Fruit fly (Drosophila melanogaster) whole organism, embryonic: ENCODE measurements around the gene Sema5c.

ENCODE experiments used
- B-H2 ChIP-seq: fragments of 200-800 bp; sonication (Bioruptor generic); optimal IDR thresholded peaks from 2 replicates; lab custom pipeline; 2018; ENCODE audit warnings: missing biosample characterization, mild to moderate bottlenecking, missing genetic modification characterization
- CG10462 ChIP-seq: fragments of 200-800 bp; sonication (Bioruptor generic); optimal IDR thresholded peaks from 2 replicates; lab custom pipeline; 2016; ENCODE audit warnings: missing biosample characterization, missing genetic modification characterization
- CG11696 ChIP-seq: fragments of 200-800 bp; sonication (Bioruptor generic); IDR thresholded peaks from 2 replicates; pipeline ENCODE4 v1.3.6; 2022; ENCODE audit warnings: missing biosample characterization, missing genetic modification characterization
- CG13123 ChIP-seq: fragments of 200-800 bp; sonication (Bioruptor generic); optimal IDR thresholded peaks from 2 replicates; lab custom pipeline; 2016; ENCODE audit warnings: missing biosample characterization, missing genetic modification characterization
- CG13296 ChIP-seq: fragments of 200-800 bp; sonication (Bioruptor generic); optimal IDR thresholded peaks from 3 replicates; lab custom pipeline; 2018; ENCODE audit warnings: missing biosample characterization, mild to moderate bottlenecking, missing genetic modification characterization
- CG13424 ChIP-seq: fragments of 200-800 bp; sonication (Bioruptor generic); optimal IDR thresholded peaks from 2 replicates; lab custom pipeline; 2019; ENCODE audit warnings: missing biosample characterization, mild to moderate bottlenecking, missing genetic modification characterization, moderate library complexity
- CG13624 ChIP-seq: fragments of 200-800 bp; sonication (Bioruptor generic); optimal IDR thresholded peaks from 2 replicates; lab custom pipeline; 2016; ENCODE audit warnings: missing biosample characterization, missing genetic modification characterization
- CG15269 ChIP-seq: fragments of 200-800 bp; sonication (Bioruptor generic); optimal IDR thresholded peaks from 2 replicates; lab custom pipeline; 2018; ENCODE audit warnings: missing biosample characterization, mild to moderate bottlenecking, missing genetic modification characterization, moderate library complexity
- CG15601 ChIP-seq: fragments of 200-800 bp; sonication (Bioruptor generic); optimal IDR thresholded peaks from 3 replicates; lab custom pipeline; 2019; ENCODE audit warnings: missing biosample characterization, mild to moderate bottlenecking, missing genetic modification characterization, moderate library complexity
- CG1647 ChIP-seq: fragments of 200-800 bp; sonication (Bioruptor generic); optimal IDR thresholded peaks from 3 replicates; lab custom pipeline; 2016; ENCODE audit warnings: missing biosample characterization, missing genetic modification characterization
- CG17912 ChIP-seq: fragments of 200-800 bp; sonication (Bioruptor generic); optimal IDR thresholded peaks from 2 replicates; lab custom pipeline; 2018; ENCODE audit warnings: missing biosample characterization, mild to moderate bottlenecking, missing genetic modification characterization
- CG18262 ChIP-seq: fragments of 200-800 bp; optimal IDR thresholded peaks from 3 replicates; lab custom pipeline; 2019; ENCODE audit warnings: missing biosample characterization, mild to moderate bottlenecking, missing genetic modification characterization, moderate library complexity
- CG1832 ChIP-seq: fragments of 200-800 bp; sonication (Bioruptor generic); optimal IDR thresholded peaks from 2 replicates; lab custom pipeline; 2017; ENCODE audit warnings: missing biosample characterization, mild to moderate bottlenecking, missing genetic modification characterization, inconsistent platforms
- CG2712 ChIP-seq: fragments of 200-800 bp; optimal IDR thresholded peaks from 3 replicates; lab custom pipeline; 2019; ENCODE audit warnings: missing biosample characterization, mild to moderate bottlenecking, missing genetic modification characterization, moderate library complexity
- CG34422 ChIP-seq: fragments of 200-800 bp; sonication (Bioruptor generic); IDR thresholded peaks from 3 replicates; pipeline ENCODE4 v1.3.6; 2022; ENCODE audit warnings: missing biosample characterization, missing genetic modification characterization
- CG7271 ChIP-seq: fragments of 200-800 bp; sonication (Bioruptor generic); optimal IDR thresholded peaks from 2 replicates; lab custom pipeline; 2018; ENCODE audit warnings: missing biosample characterization, mild to moderate bottlenecking, missing genetic modification characterization, moderate library complexity
- CTCF ChIP-seq: fragments of 200-800 bp; sonication (Bioruptor generic); optimal IDR thresholded peaks from 2 replicates; lab custom pipeline; 2017; ENCODE audit warnings: missing biosample characterization, mild to moderate bottlenecking, missing genetic modification characterization, moderate library complexity
- CkIIα-i1 ChIP-seq: fragments of 200-800 bp; sonication (Bioruptor generic); IDR thresholded peaks from 2 replicates; pipeline ENCODE4 v1.3.6; 2022; ENCODE audit warnings: missing biosample characterization, missing genetic modification characterization
- CrebB ChIP-seq: fragments of 200-800 bp; sonication (Bioruptor generic); optimal IDR thresholded peaks from 3 replicates; lab custom pipeline; 2018; ENCODE audit warnings: missing biosample characterization, mild to moderate bottlenecking, missing genetic modification characterization
- Dll ChIP-seq: fragments of 200-800 bp; sonication (Bioruptor generic); IDR thresholded peaks from 4 replicates; pipeline ENCODE4 v1.3.6; 2022; ENCODE audit warnings: missing biosample characterization, missing genetic modification characterization; ENCODE audit not compliant: partially characterized antibody
- Elba2 ChIP-seq: fragments of 200-800 bp; sonication (Bioruptor generic); optimal IDR thresholded peaks from 3 replicates; lab custom pipeline; 2016; ENCODE audit warnings: missing biosample characterization, missing genetic modification characterization
- Fer2 ChIP-seq: fragments of 200-800 bp; sonication (Bioruptor generic); optimal IDR thresholded peaks from 2 replicates; lab custom pipeline; 2018; ENCODE audit warnings: missing biosample characterization, mild to moderate bottlenecking, missing genetic modification characterization, moderate library complexity
- H15 ChIP-seq: fragments of 200-800 bp; sonication (Bioruptor generic); IDR thresholded peaks from 3 replicates; pipeline ENCODE4 v1.3.6; 2022; ENCODE audit warnings: missing biosample characterization, missing genetic modification characterization
- H2.0 ChIP-seq: fragments of 200-800 bp; sonication (Bioruptor generic); IDR thresholded peaks from 2 replicates; pipeline ENCODE4 v1.3.6; 2022; ENCODE audit warnings: missing biosample characterization, missing genetic modification characterization
- HmgZ ChIP-seq: fragments of 200-800 bp; sonication (Bioruptor generic); optimal IDR thresholded peaks from 2 replicates; lab custom pipeline; 2018; ENCODE audit warnings: missing biosample characterization, mild to moderate bottlenecking, missing genetic modification characterization
- Hr39 ChIP-seq: fragments of >200 bp; optimal IDR thresholded peaks from 2 replicates; lab custom pipeline; 2017
- MESR4 ChIP-seq: fragments of 200-800 bp; sonication (Bioruptor generic); optimal IDR thresholded peaks from 2 replicates; lab custom pipeline; 2018; ENCODE audit warnings: missing biosample characterization, mild to moderate bottlenecking, missing genetic modification characterization, moderate library complexity
- NC2β ChIP-seq: fragments of 200-800 bp; sonication (Bioruptor generic); optimal IDR thresholded peaks from 2 replicates; lab custom pipeline; 2016; ENCODE audit warnings: missing biosample characterization, missing genetic modification characterization
- Optix ChIP-seq: fragments of 200-800 bp; sonication (Bioruptor generic); IDR thresholded peaks from 3 replicates; pipeline ENCODE4 v1.3.6; 2022; ENCODE audit warnings: missing biosample characterization, missing genetic modification characterization
- Ptx1 ChIP-seq: fragments of 200-800 bp; sonication (Bioruptor generic); IDR thresholded peaks from 2 replicates; pipeline ENCODE4 v1.3.6; 2022; ENCODE audit warnings: missing biosample characterization, missing genetic modification characterization
- Scr ChIP-seq: fragments of 200-800 bp; sonication (Bioruptor generic); IDR thresholded peaks from 2 replicates; pipeline ENCODE4 v1.3.6; 2022; ENCODE audit warnings: missing biosample characterization, missing genetic modification characterization; ENCODE audit not compliant: partially characterized antibody
- Sry-δ ChIP-seq: fragments of 200-800 bp; sonication (Bioruptor generic); optimal IDR thresholded peaks from 2 replicates; lab custom pipeline; 2016; ENCODE audit warnings: missing biosample characterization, missing genetic modification characterization
- Tbp ChIP-seq: fragments of >200 bp; optimal IDR thresholded peaks from 2 replicates; lab custom pipeline; 2018; ENCODE audit warnings: missing biosample characterization, missing genetic modification characterization
- Xrp1 ChIP-seq: fragments of 200-800 bp; sonication (Bioruptor generic); IDR thresholded peaks from 2 replicates; pipeline ENCODE4 v1.3.6; 2022; ENCODE audit warnings: missing biosample characterization, missing genetic modification characterization
- bigmax ChIP-seq: fragments of 200-800 bp; sonication (Bioruptor generic); optimal IDR thresholded peaks from 2 replicates; lab custom pipeline; 2018; ENCODE audit warnings: missing biosample characterization, mild to moderate bottlenecking, missing genetic modification characterization
- btn ChIP-seq: fragments of 200-800 bp; sonication (Bioruptor generic); optimal IDR thresholded peaks from 2 replicates; lab custom pipeline; 2016; ENCODE audit warnings: missing biosample characterization, missing genetic modification characterization
- cad ChIP-seq: fragments of >200 bp; optimal IDR thresholded peaks from 2 replicates; lab custom pipeline; 2017; ENCODE audit warnings: missing biosample characterization, missing genetic modification characterization
- ci ChIP-seq: fragments of 200-800 bp; sonication (Bioruptor generic); IDR thresholded peaks from 3 replicates; pipeline ENCODE4 v1.3.6; 2022; ENCODE audit warnings: missing biosample characterization, missing genetic modification characterization
- croc ChIP-seq: fragments of 200-800 bp; sonication (Bioruptor generic); conservative IDR thresholded peaks from 3 replicates; pipeline ENCODE4 v1.3.6; 2022; ENCODE audit warnings: missing biosample characterization, missing genetic modification characterization
- dan ChIP-seq: fragments of 200-800 bp; sonication (Bioruptor generic); IDR thresholded peaks from 2 replicates; pipeline ENCODE4 v1.3.6; 2022; ENCODE audit warnings: missing biosample characterization, missing genetic modification characterization
- dysf ChIP-seq: fragments of 200-800 bp; sonication (Bioruptor generic); IDR thresholded peaks from 3 replicates; pipeline ENCODE4 v1.3.6; 2022; ENCODE audit warnings: missing biosample characterization, missing genetic modification characterization
- gcm ChIP-seq: fragments of 200-800 bp; sonication (Bioruptor generic); optimal IDR thresholded peaks from 2 replicates; lab custom pipeline; 2019; ENCODE audit warnings: missing biosample characterization, mild to moderate bottlenecking, missing genetic modification characterization, moderate library complexity
- gfzf ChIP-seq: fragments of 200-800 bp; sonication (Bioruptor generic); optimal IDR thresholded peaks from 2 replicates; lab custom pipeline; 2016; ENCODE audit warnings: missing biosample characterization, mild to moderate bottlenecking, missing genetic modification characterization, moderate library complexity
- hb ChIP-seq: fragments of 200-800 bp; sonication (Bioruptor generic); IDR thresholded peaks from 3 replicates; pipeline ENCODE4 v1.3.6; 2022; ENCODE audit warnings: missing biosample characterization, missing genetic modification characterization; ENCODE audit not compliant: partially characterized antibody
- lbe ChIP-seq: fragments of 200-800 bp; sonication (Bioruptor generic); optimal IDR thresholded peaks from 2 replicates; lab custom pipeline; 2016; ENCODE audit warnings: missing biosample characterization, mild to moderate bottlenecking, missing genetic modification characterization
- onecut ChIP-seq: fragments of 200-800 bp; sonication (Bioruptor generic); IDR thresholded peaks from 2 replicates; pipeline ENCODE4 v1.3.6; 2022; ENCODE audit warnings: missing biosample characterization, missing genetic modification characterization
- org-1 ChIP-seq: fragments of 200-800 bp; sonication (Bioruptor generic); optimal IDR thresholded peaks from 2 replicates; lab custom pipeline; 2017; ENCODE audit warnings: missing biosample characterization, missing genetic modification characterization
- pan ChIP-seq, 4 experiments: fragments of >200 bp in 3 of 4; fragments of 200-800 bp in 1 of 4; sonication (Bioruptor generic) in 1 of 4; optimal IDR thresholded peaks in 3 of 4; IDR thresholded peaks in 1 of 4; 2 replicates each; pipeline versions ENCODE4 v1.3.6 to Lab custom; 2017 to 2022; ENCODE audit warnings: missing biosample characterization in 2 of 4, missing genetic modification characterization in 2 of 4, mixed read lengths in 1 of 4
- psq ChIP-seq: fragments of 200-800 bp; sonication (Bioruptor generic); optimal IDR thresholded peaks from 2 replicates; lab custom pipeline; 2017; ENCODE audit warnings: missing biosample characterization, missing genetic modification characterization
- row ChIP-seq: fragments of 200-800 bp; sonication (Bioruptor generic); IDR thresholded peaks from 3 replicates; pipeline ENCODE4 v1.3.6; 2022; ENCODE audit warnings: missing biosample characterization, missing genetic modification characterization
- stwl ChIP-seq: fragments of 200-800 bp; sonication (Bioruptor generic); optimal IDR thresholded peaks from 3 replicates; lab custom pipeline; 2018; ENCODE audit warnings: missing biosample characterization, mild to moderate bottlenecking, missing genetic modification characterization, moderate library complexity
- unc-4 ChIP-seq: fragments of 200-800 bp; sonication (Bioruptor generic); IDR thresholded peaks from 2 replicates; pipeline ENCODE4 v1.3.6; 2022; ENCODE audit warnings: missing biosample characterization, missing genetic modification characterization; ENCODE audit not compliant: partially characterized antibody

Gene Sema5c

dm6 chr3L:12062788-12063218 is 18.8 kb downstream of the Sema5c start (continued):
- TF ChIP-seq Optix (GFP tag; lab: Robert Waterston, UW), result peak; percentile 38; the same call in 1 of the 3 replicates
- TF ChIP-seq CTCF, result no peak
- peak; percentile 57 for TF ChIP-seq CG18262 (tag; lab: Kevin White, UChicago)
- TF ChIP-seq croc (GFP tag; lab: Robert Waterston, UW), result peak; percentile 64
- TF ChIP-seq CG2712, result peak; percentile 81
- peak; percentile 10 for TF ChIP-seq Sry-δ (GFP tag; lab: Kevin White, UChicago)
- peak; percentile 57 for TF ChIP-seq org-1 (GFP tag; lab: Kevin White, UChicago)
- no peak for TF ChIP-seq CG10462 (GFP tag; lab: Kevin White, UChicago)
- TF ChIP-seq CrebB (tag; lab: Kevin White, UChicago), result no peak
- TF ChIP-seq dan (GFP tag; lab: Robert Waterston, UW), result peak; percentile 77; the same call in 1 of the 2 replicates
- no peak; the same call in 2 of the 3 replicates for TF ChIP-seq CG34422
- no peak for TF ChIP-seq CG11696 (GFP tag; lab: Robert Waterston, UW)
- no peak for TF ChIP-seq hb
- TF ChIP-seq Dll (GFP tag; lab: Robert Waterston, UW), result no peak
- no peak for TF ChIP-seq CG7271
- TF ChIP-seq onecut (GFP tag; lab: Robert Waterston, UW), result peak; percentile 48
- no peak for TF ChIP-seq B-H2 (GFP tag; lab: Kevin White, UChicago)
- 0 out of 3 replicates have a peak, but pooled peaks have one; percentile 38 for TF ChIP-seq H15 (GFP tag; lab: Robert Waterston, UW)
- TF ChIP-seq CG1832, result no peak
- TF ChIP-seq HmgZ (tag; lab: Kevin White, UChicago), result no peak
- no peak for TF ChIP-seq cad (GFP tag; lab: Kevin White, UChicago)
- peak; percentile 45 for TF ChIP-seq btn (GFP tag; lab: Kevin White, UChicago)
- no peak for TF ChIP-seq Hr39
- no peak for TF ChIP-seq CG13123
- TF ChIP-seq bigmax (GFP tag; lab: Kevin White, UChicago), result no peak
- TF ChIP-seq CG1647 (GFP tag; lab: Kevin White, UChicago), result no peak
- TF ChIP-seq ci, result peak; percentile 78
- peak; percentile 45 for TF ChIP-seq gcm
- no peak for TF ChIP-seq unc-4
- TF ChIP-seq NC2β, result peak; percentile 54
- TF ChIP-seq CG13296 (GFP tag; lab: Kevin White, UChicago), result no peak
- TF ChIP-seq CkIIα-i1 (GFP tag; lab: Robert Waterston, UW), result no peak
- TF ChIP-seq psq (GFP tag; lab: Kevin White, UChicago), result no peak
- TF ChIP-seq CG13624 (GFP tag; lab: Kevin White, UChicago), result no peak
- no peak for TF ChIP-seq Tbp (GFP tag; lab: Kevin White, UChicago)
- peak; percentile 47 for TF ChIP-seq CG13424 (tag; lab: Kevin White, UChicago)
- TF ChIP-seq CG15269 (tag; lab: Kevin White, UChicago), result no peak
- TF ChIP-seq Scr (GFP tag; lab: Robert Waterston, UW), result no peak
- TF ChIP-seq Xrp1, result peak; percentile 90
- no peak for TF ChIP-seq lbe (GFP tag; lab: Kevin White, UChicago)
- no peak for TF ChIP-seq gfzf (GFP tag; lab: Kevin White, UChicago)
- TF ChIP-seq H2.0, result no peak
- no peak for TF ChIP-seq Fer2
- no peak for TF ChIP-seq MESR4 (GFP tag; lab: Kevin White, UChicago)
- peak; percentile 26 for TF ChIP-seq stwl (tag; lab: Kevin White, UChicago)
- no peak for TF ChIP-seq pan (optimal IDR thresholded peaks at IDR 0.05; lab: Kevin White, UChicago)
- TF ChIP-seq pan (GFP tag; optimal IDR thresholded peaks at IDR 0.05 in 1 of 2, IDR thresholded peaks at IDR 0.05 in 1 of 2), result no peak
- TF ChIP-seq CG15601 (tag; lab: Kevin White, UChicago), result peak; percentile 60
- no peak for TF ChIP-seq CG17912
- peak; percentile 32; the same call in 1 of the 3 replicates for TF ChIP-seq dysf (GFP tag; lab: Robert Waterston, UW)
- TF ChIP-seq Elba2 (GFP tag; lab: Kevin White, UChicago), result no peak
- TF ChIP-seq Ptx1 (GFP tag; lab: Robert Waterston, UW), result 0 out of 2 replicates have a peak, but pooled peaks have one; percentile 7
- TF ChIP-seq row (GFP tag; lab: Robert Waterston, UW), result peak; percentile 78
